Worm (Caenorhabditis elegans) whole organism, midembryonic: Measurements from ENCODE around the gene gana-1.

Experiments
- T22C8.4 ChIP-seq: fragments of 200-800 bp; sonication (Bioruptor generic); IDR thresholded peaks from 2 replicates; pipeline ENCODE4 v1.3.6; 2022; ENCODE audit warnings: missing genetic modification characterization, missing compliant biosample characterization
- cog-1 ChIP-seq: sonication (generic microtip); optimal IDR thresholded peaks from 2 replicates; lab custom pipeline; 2016; ENCODE audit warnings: missing genetic modification characterization, missing compliant biosample characterization
- flt-1 ChIP-seq: fragments of 200-800 bp; sonication (Bioruptor generic); IDR thresholded peaks from 2 replicates; pipeline ENCODE4 v1.3.6; 2022; ENCODE audit warnings: missing genetic modification characterization, missing compliant biosample characterization
- klf-2 ChIP-seq: fragments of 200-800 bp; sonication (Bioruptor generic); conservative IDR thresholded peaks from 2 replicates; pipeline ENCODE4 v1.3.6; 2022; ENCODE audit warnings: missing genetic modification reagents, missing genetic modification characterization, missing compliant biosample characterization
- med-1 ChIP-seq: sonication (generic microtip); optimal IDR thresholded peaks from 2 replicates; lab custom pipeline; 2017; ENCODE audit warnings: missing genetic modification characterization, mild to moderate bottlenecking, missing compliant biosample characterization, antibody characterized with exemption, missing genetic modification reagents; ENCODE audit not compliant: insufficient read depth
- ref-1 ChIP-seq: fragments of 200-800 bp; sonication (Bioruptor generic); conservative IDR thresholded peaks from 2 replicates; pipeline ENCODE4 v1.3.6; 2022; ENCODE audit warnings: missing genetic modification reagents, missing genetic modification characterization, missing compliant biosample characterization
- tab-1 ChIP-seq: fragments of 200-800 bp; sonication (Bioruptor generic); IDR thresholded peaks from 2 replicates; pipeline ENCODE4 v1.3.6; 2022; ENCODE audit warnings: missing genetic modification characterization, missing compliant biosample characterization
- ztf-23 ChIP-seq: fragments of 200-800 bp; sonication (Bioruptor generic); IDR thresholded peaks from 2 replicates; pipeline ENCODE4 v1.3.6; 2022; ENCODE audit warnings: missing genetic modification reagents, missing genetic modification characterization, missing compliant biosample characterization
- ztf-29 ChIP-seq: fragments of 200-800 bp; sonication (Bioruptor generic); IDR thresholded peaks from 2 replicates; pipeline ENCODE4 v1.3.6; 2022; ENCODE audit warnings: missing genetic modification reagents, missing genetic modification characterization, missing compliant biosample characterization

DNA sequence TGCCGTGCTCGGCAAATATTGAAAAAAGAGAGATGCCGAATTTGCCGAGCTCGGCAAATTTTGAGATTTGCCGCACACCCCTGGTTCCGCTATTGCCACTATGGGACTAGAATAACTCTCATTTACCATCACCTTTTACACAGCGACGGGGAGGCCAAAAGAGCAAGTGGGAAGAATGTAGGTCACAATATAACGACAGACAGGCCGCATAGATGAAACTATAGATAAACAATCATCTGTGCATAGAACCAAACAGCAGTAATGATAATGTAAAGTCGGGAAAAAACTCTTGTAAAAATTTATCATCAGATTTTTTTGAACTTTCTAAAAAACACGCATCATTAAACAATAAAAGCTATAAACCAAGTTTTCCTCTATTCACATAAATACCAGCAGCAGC is 18.6 kb upstream of the gana-1 start, which contains the start of gene kmo-2:
- TF ChIP-seq klf-2 (GFP tag; lab: Robert Waterston, UW) (no peak), ref-1 (GFP tag; lab: Robert Waterston, UW) (no peak), flt-1 (GFP tag; lab: Robert Waterston, UW) (no peak), cog-1 (tag; lab: Kevin White, UChicago) (no peak), med-1 (GFP tag; lab: Kevin White, UChicago) (no peak), T22C8.4 (no peak), tab-1 (GFP tag; lab: Robert Waterston, UW) (no peak), ztf-23 (no peak), ztf-29 (GFP tag; lab: Robert Waterston, UW) (no peak)
